In genomic region chrIV:14797354-14797753, ce11 we compare ENCODE assay signal across 6 worm cellular contexts.
A peak's percentile ranks its signal among the peaks of the same experiment; 100 is the strongest.
TF ChIP-seq lines count a peak whose summit lies in the region.

TSS of gene Y57G11C.1147 (minus strand) at chrIV:14797514.
TSS of gene nuo-3 (minus strand) at chrIV:14797544.

TF ChIP-seq in whole organism, L1 larva, 84 proteins besides CTCF, POLR2A, EP300 and RAD21 (continues in another document):
- peak in 1 of 2 experiments; percentile 24 for TF ChIP-seq mdl-1 (tag; optimal IDR thresholded peaks at IDR 0.05; lab: Kevin White, UChicago)
- TF ChIP-seq fkh-8 (tag; optimal IDR thresholded peaks at IDR 0.05; lab: Kevin White, UChicago): no peak
- no peak for TF ChIP-seq egl-27 (tag; optimal IDR thresholded peaks at IDR 0.05; lab: Kevin White, UChicago)
- peak; percentile 62 for TF ChIP-seq skn-1 (tag; optimal IDR thresholded peaks at IDR 0.05; lab: Kevin White, UChicago)
- no peak for TF ChIP-seq mep-1 (tag; optimal IDR thresholded peaks at IDR 0.05; lab: Kevin White, UChicago)
- peak; percentile 19 for TF ChIP-seq lin-15B (tag; optimal IDR thresholded peaks at IDR 0.05; lab: Kevin White, UChicago)
- no peak for TF ChIP-seq ceh-63 (GFP tag; optimal IDR thresholded peaks at IDR 0.05; lab: Kevin White, UChicago)
- TF ChIP-seq hlh-17 (GFP tag; optimal IDR thresholded peaks at IDR 0.05; lab: Kevin White, UChicago; ENCODE audit: borderline replicate concordance): no peak
- peak; percentile 27 to 50 for TF ChIP-seq efl-1 (optimal IDR thresholded peaks at IDR 0.05; lab: Kevin White, UChicago)
- peak; percentile 19 to 89 for TF ChIP-seq efl-1 (GFP tag; optimal IDR thresholded peaks at IDR 0.05 in 1 of 2; lab: Kevin White, UChicago)
- TF ChIP-seq blmp-1 (tag; optimal IDR thresholded peaks at IDR 0.05; lab: Kevin White, UChicago): no peak
- TF ChIP-seq C04F5.9 (tag; optimal IDR thresholded peaks at IDR 0.05; lab: Kevin White, UChicago): no peak
- no peak for TF ChIP-seq pqm-1 (tag; optimal IDR thresholded peaks at IDR 0.05; lab: Kevin White, UChicago)
- no peak for TF ChIP-seq F16B12.6 (tag; optimal IDR thresholded peaks at IDR 0.05; lab: Kevin White, UChicago)
- TF ChIP-seq ztf-4 (tag; optimal IDR thresholded peaks at IDR 0.05; lab: Kevin White, UChicago): no peak

TF ChIP-seq in whole organism, L2 larva, 48 proteins besides CTCF, POLR2A, EP300 and RAD21 (continues in another document):
- TF ChIP-seq ceh-82 (tag; optimal IDR thresholded peaks at IDR 0.05; lab: Kevin White, UChicago): no peak
- no peak for TF ChIP-seq ztf-11 (tag; optimal IDR thresholded peaks at IDR 0.05; lab: Kevin White, UChicago)
- no peak for TF ChIP-seq zag-1 (tag; optimal IDR thresholded peaks at IDR 0.05; lab: Kevin White, UChicago)
- TF ChIP-seq lin-13 (GFP tag; optimal IDR thresholded peaks at IDR 0.05; lab: Kevin White, UChicago): no peak
- TF ChIP-seq mdl-1 (tag; optimal IDR thresholded peaks at IDR 0.05; lab: Kevin White, UChicago): no peak
- TF ChIP-seq peb-1 (tag; optimal IDR thresholded peaks at IDR 0.05; lab: Kevin White, UChicago): no peak
- TF ChIP-seq egl-27 (tag; optimal IDR thresholded peaks at IDR 0.05; lab: Kevin White, UChicago): no peak
- TF ChIP-seq sem-4 (tag; optimal IDR thresholded peaks at IDR 0.05; lab: Kevin White, UChicago): no peak
- no peak for TF ChIP-seq nhr-6 (tag; optimal IDR thresholded peaks at IDR 0.05; lab: Kevin White, UChicago)
- TF ChIP-seq ceh-16 (tag; optimal IDR thresholded peaks at IDR 0.05; lab: Kevin White, UChicago): no peak
- TF ChIP-seq aly-2 (tag; optimal IDR thresholded peaks at IDR 0.05; lab: Kevin White, UChicago): no peak
- TF ChIP-seq R02D3.7 (tag; optimal IDR thresholded peaks at IDR 0.05; lab: Kevin White, UChicago): peak; percentile 10
- TF ChIP-seq unc-39 (tag; optimal IDR thresholded peaks at IDR 0.05; lab: Kevin White, UChicago): no peak
- TF ChIP-seq elt-3 (tag; optimal IDR thresholded peaks at IDR 0.05; lab: Kevin White, UChicago): no peak
- TF ChIP-seq lin-11 (tag; optimal IDR thresholded peaks at IDR 0.05; lab: Kevin White, UChicago): peak; percentile 3
- TF ChIP-seq nhr-10 (tag; optimal IDR thresholded peaks at IDR 0.05; lab: Kevin White, UChicago): no peak
- no peak for TF ChIP-seq elt-1 (tag; optimal IDR thresholded peaks at IDR 0.05; lab: Kevin White, UChicago)

TF ChIP-seq in whole organism, L3 larva, 47 proteins besides CTCF, POLR2A, EP300 and RAD21:
- TF ChIP-seq hmg-11 (tag; optimal IDR thresholded peaks at IDR 0.05; lab: Kevin White, UChicago) (peak; percentile 30), lin-39 (tag; optimal IDR thresholded peaks at IDR 0.05; lab: Kevin White, UChicago) (peak; percentile 75), lin-15B (tag; optimal IDR thresholded peaks at IDR 0.05; lab: Kevin White, UChicago) (peak; percentile 45), ztf-4 (tag; optimal IDR thresholded peaks at IDR 0.05; lab: Kevin White, UChicago) (no peak), nhr-25 (tag; optimal IDR thresholded peaks at IDR 0.05; lab: Kevin White, UChicago) (no peak), R02D3.7 (tag; optimal IDR thresholded peaks at IDR 0.05; lab: Kevin White, UChicago) (peak; percentile 67), eor-1 (tag; optimal IDR thresholded peaks at IDR 0.05; lab: Kevin White, UChicago) (no peak), ama-1 (optimal IDR thresholded peaks at IDR 0.05; lab: Kevin White, UChicago) (peak; percentile 18), jun-1 (tag; optimal IDR thresholded peaks at IDR 0.05; lab: Kevin White, UChicago) (no peak), egl-5 (tag; optimal IDR thresholded peaks at IDR 0.05; lab: Kevin White, UChicago) (no peak), nfya-1 (tag; optimal IDR thresholded peaks at IDR 0.05; lab: Kevin White, UChicago; ENCODE audit: insufficient read depth) (peak; percentile 80)

TF ChIP-seq in whole organism, L4 larva, 104 proteins besides CTCF, POLR2A, EP300 and RAD21 (continues in another document):
- no peak for TF ChIP-seq gei-8 (GFP tag; optimal IDR thresholded peaks at IDR 0.05; lab: Kevin White, UChicago)
- no peak for TF ChIP-seq lin-29 (GFP tag; IDR thresholded peaks at IDR 0.05; lab: Robert Waterston, UW)
- TF ChIP-seq nhr-25 (tag; optimal IDR thresholded peaks at IDR 0.05; lab: Kevin White, UChicago; ENCODE audit: borderline replicate concordance, insufficient read depth): no peak
- no peak for TF ChIP-seq ces-1 (GFP tag; optimal IDR thresholded peaks at IDR 0.05; lab: Kevin White, UChicago)
- TF ChIP-seq ztf-11 (tag; optimal IDR thresholded peaks at IDR 0.05; lab: Kevin White, UChicago): no peak
- TF ChIP-seq aha-1 (tag; lab: Kevin White, UChicago): peak; percentile 26
- TF ChIP-seq dpl-1 (GFP tag; optimal IDR thresholded peaks at IDR 0.05; lab: Kevin White, UChicago): no peak
- no peak for TF ChIP-seq zag-1 (tag; optimal IDR thresholded peaks at IDR 0.05; lab: Kevin White, UChicago)
- TF ChIP-seq pqm-1 (tag; optimal IDR thresholded peaks at IDR 0.05; lab: Kevin White, UChicago): no peak
- TF ChIP-seq lin-38 (GFP tag; IDR thresholded peaks at IDR 0.05; lab: Robert Waterston, UW): no peak
- TF ChIP-seq R02D3.7 (tag; optimal IDR thresholded peaks at IDR 0.05; lab: Kevin White, UChicago): peak; percentile 48
- no peak for TF ChIP-seq hlh-11 (tag; optimal IDR thresholded peaks at IDR 0.05; lab: Kevin White, UChicago)
- TF ChIP-seq tag-97 (GFP tag; IDR thresholded peaks at IDR 0.05; lab: Robert Waterston, UW): no peak
- no peak for TF ChIP-seq ceh-62 (tag; optimal IDR thresholded peaks at IDR 0.05; lab: Kevin White, UChicago)
- no peak for TF ChIP-seq Y5F2A.4 (GFP tag; optimal IDR thresholded peaks at IDR 0.05; lab: Kevin White, UChicago)
- TF ChIP-seq ama-1 (optimal IDR thresholded peaks at IDR 0.05; lab: Kevin White, UChicago): peak; percentile 32
- TF ChIP-seq saeg-2 (GFP tag; IDR thresholded peaks at IDR 0.05; lab: Robert Waterston, UW): no peak
- no peak for TF ChIP-seq F26F4.8 (GFP tag; conservative IDR thresholded peaks at IDR 0.05; lab: Robert Waterston, UW)
- TF ChIP-seq php-3 (GFP tag; IDR thresholded peaks at IDR 0.05; lab: Robert Waterston, UW): no peak
- no peak for TF ChIP-seq spr-1 (tag; optimal IDR thresholded peaks at IDR 0.05; lab: Kevin White, UChicago)

TF ChIP-seq in whole organism, late embryonic, 69 proteins besides CTCF, POLR2A, EP300 and RAD21:
- TF ChIP-seq nfya-1 (tag; optimal IDR thresholded peaks at IDR 0.05; lab: Kevin White, UChicago) (peak; percentile 16), lin-11 (tag; optimal IDR thresholded peaks at IDR 0.05; lab: Kevin White, UChicago) (no peak)

TF ChIP-seq in whole organism, young adult, 124 proteins besides CTCF, POLR2A, EP300 and RAD21:
- TF ChIP-seq Y79H2A.3 (GFP tag; conservative IDR thresholded peaks at IDR 0.05; lab: Robert Waterston, UW) (no peak), attf-5 (GFP tag; optimal IDR thresholded peaks at IDR 0.05; lab: Kevin White, UChicago) (peak; percentile 19), akir-1 (GFP tag; optimal IDR thresholded peaks at IDR 0.05; lab: Kevin White, UChicago) (no peak), athp-1 (tag; optimal IDR thresholded peaks at IDR 0.05; lab: Kevin White, UChicago) (no peak), F37B4.10 (GFP tag; IDR thresholded peaks at IDR 0.05; lab: Robert Waterston, UW) (no peak), T07F8.4 (tag; optimal IDR thresholded peaks at IDR 0.05; lab: Kevin White, UChicago) (no peak), snpc-4 (GFP tag; optimal IDR thresholded peaks at IDR 0.05; lab: Kevin White, UChicago) (no peak), snpc-4 (tag; optimal IDR thresholded peaks at IDR 0.05; lab: Kevin White, UChicago) (peak in 3 of 4 experiments; percentile 33 to 67 (median 46)), ztf-18 (tag; optimal IDR thresholded peaks at IDR 0.05; lab: Kevin White, UChicago) (peak; percentile 8), ztf-22 (GFP tag; optimal IDR thresholded peaks at IDR 0.05; lab: Kevin White, UChicago) (no peak), mcd-1 (GFP tag; IDR thresholded peaks at IDR 0.05; lab: Robert Waterston, UW) (0 out of 2 replicates have a peak, but pooled peaks have one; percentile 14), F33H1.4 (GFP tag; IDR thresholded peaks at IDR 0.05; lab: Robert Waterston, UW) (peak; percentile 73), cebp-1 (GFP tag; IDR thresholded peaks at IDR 0.05; lab: Robert Waterston, UW) (0 out of 2 replicates have a peak, but pooled peaks have one; percentile 10), cebp-1 (tag; optimal IDR thresholded peaks at IDR 0.05; lab: Kevin White, UChicago) (peak; percentile 65), egrh-3 (GFP tag; IDR thresholded peaks at IDR 0.05; lab: Robert Waterston, UW) (0 out of 2 replicates have a peak, but pooled peaks have one; percentile 39), zfh-2 (GFP tag; conservative IDR thresholded peaks at IDR 0.05; lab: Robert Waterston, UW) (peak; percentile 79), egl-18 (GFP tag; IDR thresholded peaks at IDR 0.05; lab: Robert Waterston, UW) (no peak)
